Worm (Caenorhabditis elegans): Measurements from ENCODE around the gene F26A1.3.

Gene F26A1.3

ce11 chrIII:4796039-4796438 is 30.7 kb upstream of the F26A1.3 start:
- TF ChIP-seq snpc-4 (tag; optimal IDR thresholded peaks at IDR 0.05), result no peak
- TF ChIP-seq F13H6.1 (tag; optimal IDR thresholded peaks at IDR 0.05), result peak; percentile 73
- no peak for TF ChIP-seq nhr-10 (tag; optimal IDR thresholded peaks at IDR 0.05)
- TF ChIP-seq C34F6.9 (tag; optimal IDR thresholded peaks at IDR 0.05), result peak; percentile 80
- peak; percentile 55 for TF ChIP-seq unc-55 (GFP tag; optimal IDR thresholded peaks at IDR 0.05)
- TF ChIP-seq nhr-129 (tag; optimal IDR thresholded peaks at IDR 0.05), result peak; percentile 76
- peak; percentile 65 for TF ChIP-seq sma-9 (GFP tag; optimal IDR thresholded peaks at IDR 0.05)
- TF ChIP-seq sma-9 (tag; optimal IDR thresholded peaks at IDR 0.05), result no peak
- TF ChIP-seq sma-3 (GFP tag; optimal IDR thresholded peaks at IDR 0.05), result peak; percentile 50
- no peak for TF ChIP-seq ztf-11 (tag; optimal IDR thresholded peaks at IDR 0.05)
- TF ChIP-seq fos-1 (tag; optimal IDR thresholded peaks at IDR 0.05), result peak; percentile 100
- TF ChIP-seq egl-27 (tag; optimal IDR thresholded peaks at IDR 0.05), result peak; percentile 49
- peak in 1 of 2 experiments; percentile 4 for TF ChIP-seq mdl-1 (tag; optimal IDR thresholded peaks at IDR 0.05)
- TF ChIP-seq nhr-77 (tag; optimal IDR thresholded peaks at IDR 0.05), result no peak
- no peak for TF ChIP-seq unc-39 (tag; optimal IDR thresholded peaks at IDR 0.05)
- no peak for TF ChIP-seq ztf-1 (GFP tag; conservative IDR thresholded peaks at IDR 0.05)
- TF ChIP-seq nhr-21 (tag; optimal IDR thresholded peaks at IDR 0.05), result peak; percentile 53
- peak; percentile 38 for TF ChIP-seq sem-4 (tag; optimal IDR thresholded peaks at IDR 0.05)
- no peak for TF ChIP-seq skn-1 (tag; optimal IDR thresholded peaks at IDR 0.05)
- TF ChIP-seq crh-2 (tag; optimal IDR thresholded peaks at IDR 0.05), result peak; percentile 66
- no peak for TF ChIP-seq alr-1 (tag; optimal IDR thresholded peaks at IDR 0.05)
- peak; percentile 70 for TF ChIP-seq lin-13 (GFP tag; optimal IDR thresholded peaks at IDR 0.05)
- TF ChIP-seq unc-62 (GFP tag; optimal IDR thresholded peaks at IDR 0.05), result no peak
- peak; percentile 23 for TF ChIP-seq nhr-6 (tag; optimal IDR thresholded peaks at IDR 0.05)
- TF ChIP-seq gmeb-1 (tag; optimal IDR thresholded peaks at IDR 0.05), result peak; percentile 35
- peak; percentile 19 to 80 for TF ChIP-seq lsy-2 (tag; optimal IDR thresholded peaks at IDR 0.05)

DNA sequence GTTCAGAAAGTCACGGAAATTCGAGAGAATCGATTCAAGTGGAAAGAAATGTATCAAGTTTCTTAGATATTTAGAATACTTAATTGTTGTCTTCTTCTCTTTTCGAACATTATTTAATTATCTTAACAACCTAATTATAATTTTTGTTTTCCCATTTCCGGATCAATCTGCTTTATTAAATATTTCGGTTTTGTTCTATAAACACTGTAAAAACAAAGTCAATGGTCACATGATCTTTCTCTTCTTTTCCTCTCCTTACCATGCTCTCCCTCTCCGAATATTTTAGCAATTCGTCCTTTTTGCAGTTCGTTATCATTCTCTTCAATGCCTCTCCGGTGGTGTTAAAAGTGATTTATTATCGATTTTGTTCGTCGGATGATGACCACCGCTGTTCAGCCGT is 30.2 kb upstream of the F26A1.3 start, which contains the start of gene tag-325:
Gene tag-325, plus strand, starts transcription at position 301 of the 400 bp plus-strand sequence.
- TF ChIP-seq gmeb-1 (tag; optimal IDR thresholded peaks at IDR 0.05), result no peak
- peak; percentile 26 for TF ChIP-seq fos-1 (tag; optimal IDR thresholded peaks at IDR 0.05)

ce11 chrIII:4802707-4803106 is 24.0 kb upstream of the F26A1.3 start, which contains the start of gene metl-5:
Gene metl-5 (plus strand): TSS chrIII:4803007.
- TF ChIP-seq nhr-12 (tag; optimal IDR thresholded peaks at IDR 0.05) (no peak), elt-3 (tag; optimal IDR thresholded peaks at IDR 0.05) (no peak), sma-9 (GFP tag; optimal IDR thresholded peaks at IDR 0.05) (no peak), sma-9 (tag; optimal IDR thresholded peaks at IDR 0.05) (no peak), mab-5 (tag; optimal IDR thresholded peaks at IDR 0.05) (no peak), ama-1 (optimal IDR thresholded peaks at IDR 0.05) (no peak), ZK546.5 (tag; optimal IDR thresholded peaks at IDR 0.05) (no peak), ztf-11 (tag; optimal IDR thresholded peaks at IDR 0.05) (no peak), skn-1 (tag; optimal IDR thresholded peaks at IDR 0.05) (no peak), sem-4 (tag; optimal IDR thresholded peaks at IDR 0.05) (no peak), nhr-10 (tag; optimal IDR thresholded peaks at IDR 0.05) (no peak), R02D3.7 (tag; optimal IDR thresholded peaks at IDR 0.05) (no peak), unc-55 (GFP tag; optimal IDR thresholded peaks at IDR 0.05) (no peak), mdl-1 (tag; optimal IDR thresholded peaks at IDR 0.05) (no peak)

DNA sequence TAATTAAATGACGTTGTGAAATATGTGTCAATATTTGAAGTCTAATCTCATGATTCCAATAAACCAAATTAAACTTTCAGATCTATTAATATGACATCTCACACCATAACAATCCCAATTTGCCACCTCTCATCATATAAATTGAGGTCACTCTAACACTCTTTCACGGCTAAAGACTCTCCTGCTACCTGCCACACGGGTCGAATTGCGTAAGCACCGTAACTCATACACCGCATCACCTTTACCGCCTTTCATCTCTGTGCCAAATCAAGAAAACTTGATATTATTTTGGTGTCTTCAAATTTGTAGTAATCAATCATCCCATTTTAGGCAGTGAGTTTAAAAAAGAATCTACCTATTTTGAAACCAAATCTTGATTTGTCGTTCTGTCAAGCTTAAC is 20.4 kb upstream of the F26A1.3 start:
- TF ChIP-seq mdl-1 (tag; optimal IDR thresholded peaks at IDR 0.05), result no peak
- TF ChIP-seq ama-1 (optimal IDR thresholded peaks at IDR 0.05), result no peak
- TF ChIP-seq nhr-237 (tag; optimal IDR thresholded peaks at IDR 0.05), result no peak
- TF ChIP-seq elt-3 (tag; optimal IDR thresholded peaks at IDR 0.05), result no peak
- no peak for TF ChIP-seq nhr-25 (tag; optimal IDR thresholded peaks at IDR 0.05)
- TF ChIP-seq nhr-11 (tag; optimal IDR thresholded peaks at IDR 0.05), result no peak
- no peak for TF ChIP-seq gmeb-1 (tag; optimal IDR thresholded peaks at IDR 0.05)
- TF ChIP-seq lsy-2 (tag; optimal IDR thresholded peaks at IDR 0.05), result no peak
- no peak for TF ChIP-seq zag-1 (tag; optimal IDR thresholded peaks at IDR 0.05)
- no peak for TF ChIP-seq skn-1 (tag; optimal IDR thresholded peaks at IDR 0.05)
- no peak for TF ChIP-seq nhr-6 (tag; optimal IDR thresholded peaks at IDR 0.05)
- TF ChIP-seq unc-62 (GFP tag; optimal IDR thresholded peaks at IDR 0.05), result no peak
- no peak for TF ChIP-seq ceh-16 (tag; optimal IDR thresholded peaks at IDR 0.05)
- no peak for TF ChIP-seq peb-1 (tag; optimal IDR thresholded peaks at IDR 0.05)
- TF ChIP-seq ztf-4 (tag; optimal IDR thresholded peaks at IDR 0.05), result no peak

All from whole organism, L2 larva.